Worm (Caenorhabditis elegans) whole organism, L1 larva: ENCODE results near the gene ZK682.7.

ENCODE experiments used
- C04F5.9 ChIP-seq: sonication (generic microtip); optimal IDR thresholded peaks from 2 replicates; lab custom pipeline; 2016; ENCODE audit warnings: missing genetic modification characterization, missing compliant biosample characterization
- C16A3.4 ChIP-seq: fragments of 150-350 bp; optimal IDR thresholded peaks from 2 replicates; lab custom pipeline; 2014; ENCODE audit warnings: missing biosample characterization, missing genetic modification characterization
- C34B4.2 ChIP-seq: sonication (generic microtip); optimal IDR thresholded peaks from 2 replicates; lab custom pipeline; 2017; ENCODE audit warnings: mild to moderate bottlenecking, missing genetic modification characterization, missing compliant biosample characterization
- aha-1 ChIP-seq: fragments of 150-350 bp; optimal IDR thresholded peaks from 2 replicates; lab custom pipeline; 2014; ENCODE audit warnings: missing biosample characterization, missing genetic modification characterization
- aly-2 ChIP-seq: fragments of 150-350 bp; optimal IDR thresholded peaks from 2 replicates; lab custom pipeline; 2014; ENCODE audit warnings: missing biosample characterization, missing genetic modification characterization
- ama-1 ChIP-seq: fragments of 150-350 bp; optimal IDR thresholded peaks from 2 replicates; lab custom pipeline; 2014
- ceh-63 ChIP-seq: fragments of 200-800 bp; sonication (Bioruptor generic); optimal IDR thresholded peaks from 2 replicates; lab custom pipeline; 2018; ENCODE audit warnings: mild to moderate bottlenecking, missing genetic modification characterization, missing compliant biosample characterization
- ceh-8 ChIP-seq: fragments of 200-800 bp; sonication (Bioruptor generic); optimal IDR thresholded peaks from 2 replicates; lab custom pipeline; 2018; ENCODE audit warnings: mild to moderate bottlenecking, missing genetic modification characterization, moderate library complexity, missing compliant biosample characterization
- ceh-88 ChIP-seq: fragments of 200-800 bp; sonication (Bioruptor generic); IDR thresholded peaks from 2 replicates; pipeline ENCODE4 v1.3.6; 2022; ENCODE audit warnings: missing genetic modification characterization, missing compliant biosample characterization
- ces-1 ChIP-seq: fragments of 150-350 bp; optimal IDR thresholded peaks from 2 replicates; lab custom pipeline; 2014; ENCODE audit warnings: missing biosample characterization, missing genetic modification reagents, missing genetic modification characterization
- dpl-1 ChIP-seq, 3 experiments: fragments of 150-350 bp in 2 of 3; sonication (generic microtip) in 1 of 3; optimal IDR thresholded peaks; 2 replicates each; lab custom pipeline; 2014 to 2017; ENCODE audit warnings: missing biosample characterization in 3 of 3, missing genetic modification characterization in 3 of 3, missing genetic modification reagents in 3 of 3
- dsc-1 ChIP-seq: sonication (generic microtip); optimal IDR thresholded peaks from 2 replicates; lab custom pipeline; 2016; ENCODE audit warnings: mild to moderate bottlenecking, missing genetic modification characterization, missing compliant biosample characterization
- efl-3 ChIP-seq: fragments of 200-800 bp; sonication (Bioruptor generic); optimal IDR thresholded peaks from 2 replicates; lab custom pipeline; 2018; ENCODE audit warnings: mild to moderate bottlenecking, missing genetic modification characterization, missing compliant biosample characterization
- egl-13 ChIP-seq: sonication (generic microtip); optimal IDR thresholded peaks from 2 replicates; lab custom pipeline; 2016; ENCODE audit warnings: missing genotype, missing genetic modification reagents, missing genetic modification characterization, missing compliant biosample characterization
- elt-2 ChIP-seq: sonication (generic microtip); optimal IDR thresholded peaks from 2 replicates; lab custom pipeline; 2016; ENCODE audit warnings: missing genetic modification characterization, mild to moderate bottlenecking, inconsistent platforms, missing compliant biosample characterization, missing genetic modification reagents
- ets-5 ChIP-seq: fragments of 200-800 bp; sonication (Bioruptor generic); IDR thresholded peaks from 2 replicates; pipeline ENCODE4 v1.3.6; 2022; ENCODE audit warnings: missing genetic modification characterization, missing compliant biosample characterization
- fkh-4 ChIP-seq: sonication (generic microtip); optimal IDR thresholded peaks from 2 replicates; lab custom pipeline; 2016; ENCODE audit warnings: missing compliant biosample characterization, missing genetic modification characterization, borderline replicate concordance
- grh-1 ChIP-seq: fragments of 200-800 bp; sonication (Bioruptor generic); IDR thresholded peaks from 2 replicates; pipeline ENCODE4 v1.3.6; 2022; ENCODE audit warnings: missing genetic modification reagents, missing genetic modification characterization, missing compliant biosample characterization
- isw-1 ChIP-seq: fragments of 200-800 bp; sonication (Bioruptor generic); IDR thresholded peaks from 2 replicates; pipeline ENCODE4 v1.3.6; 2022; ENCODE audit warnings: missing genetic modification characterization, missing compliant biosample characterization
- lin-13 ChIP-seq: fragments of 150-350 bp; optimal IDR thresholded peaks from 2 replicates; lab custom pipeline; 2014; ENCODE audit warnings: missing biosample characterization, missing genetic modification reagents, missing genetic modification characterization
- lin-14 ChIP-seq: fragments of 200-800 bp; sonication (Bioruptor generic); optimal IDR thresholded peaks from 2 replicates; lab custom pipeline; 2018; ENCODE audit warnings: mild to moderate bottlenecking, missing genetic modification characterization, moderate library complexity, missing compliant biosample characterization
- lin-15B ChIP-seq: fragments of 150-350 bp; sonication (generic microtip); optimal IDR thresholded peaks from 3 replicates; lab custom pipeline; 2014; ENCODE audit warnings: missing biosample characterization, missing genetic modification characterization
- lin-35 ChIP-seq, 2 experiments: fragments of 150-350 bp; optimal IDR thresholded peaks; 2 replicates each; lab custom pipeline; 2014; ENCODE audit warnings: missing biosample characterization in 2 of 2, missing genetic modification characterization in 2 of 2, missing genetic modification reagents in 2 of 2
- lin-39 ChIP-seq: fragments of 150-350 bp; optimal IDR thresholded peaks from 2 replicates; lab custom pipeline; 2014; ENCODE audit warnings: missing biosample characterization, missing genetic modification reagents, missing genetic modification characterization
- lir-3 ChIP-seq: sonication (generic microtip); optimal IDR thresholded peaks from 2 replicates; lab custom pipeline; 2016; ENCODE audit warnings: mild to moderate bottlenecking, missing genetic modification characterization, moderate library complexity, missing compliant biosample characterization; ENCODE audit not compliant: poor library complexity
- lsy-2 ChIP-seq, 2 experiments: fragments of 150-350 bp; optimal IDR thresholded peaks; 2 replicates each; lab custom pipeline; 2014; ENCODE audit warnings: missing biosample characterization in 2 of 2, missing genetic modification characterization in 2 of 2
- mab-9 ChIP-seq: fragments of 200-800 bp; sonication (Bioruptor generic); IDR thresholded peaks from 2 replicates; pipeline ENCODE4 v1.3.6; 2022; ENCODE audit warnings: missing genetic modification reagents, missing genetic modification characterization, missing compliant biosample characterization
- mef-2 ChIP-seq: fragments of 150-350 bp; optimal IDR thresholded peaks from 2 replicates; lab custom pipeline; 2014; ENCODE audit warnings: missing biosample characterization, missing genetic modification characterization
- nhr-19 ChIP-seq: fragments of 200-800 bp; sonication (Bioruptor generic); conservative IDR thresholded peaks from 2 replicates; pipeline ENCODE4 v1.3.6; 2022; ENCODE audit warnings: missing genetic modification characterization, missing compliant biosample characterization
- nhr-20 ChIP-seq: sonication (generic microtip); optimal IDR thresholded peaks from 2 replicates; lab custom pipeline; 2016; ENCODE audit warnings: mild to moderate bottlenecking, missing genetic modification characterization, missing compliant biosample characterization
- nhr-237 ChIP-seq: fragments of 150-350 bp; optimal IDR thresholded peaks from 2 replicates; lab custom pipeline; 2014; ENCODE audit warnings: missing biosample characterization, missing genetic modification characterization
- nhr-28 ChIP-seq: fragments of 150-350 bp; optimal IDR thresholded peaks from 2 replicates; lab custom pipeline; 2014; ENCODE audit warnings: missing biosample characterization, missing genetic modification characterization
- nhr-47 ChIP-seq: sonication (generic microtip); optimal IDR thresholded peaks from 2 replicates; lab custom pipeline; 2016; ENCODE audit warnings: mild to moderate bottlenecking, missing genetic modification characterization, moderate library complexity, missing compliant biosample characterization
- nhr-71 ChIP-seq: sonication (generic microtip); optimal IDR thresholded peaks from 2 replicates; lab custom pipeline; 2016; ENCODE audit warnings: mild to moderate bottlenecking, missing genetic modification characterization, moderate library complexity, missing compliant biosample characterization
- nhr-77 ChIP-seq: fragments of 150-350 bp; optimal IDR thresholded peaks from 2 replicates; lab custom pipeline; 2014; ENCODE audit warnings: missing biosample characterization, missing genetic modification characterization
- nhr-84 ChIP-seq: sonication (generic microtip); optimal IDR thresholded peaks from 2 replicates; lab custom pipeline; 2017; ENCODE audit warnings: missing biosample characterization, missing genetic modification characterization
- nhr-85 ChIP-seq: sonication (generic microtip); peaks from one replicate; lab custom pipeline; 2016; ENCODE audit warnings: missing genetic modification characterization, inconsistent platforms, missing compliant biosample characterization
- pax-3 ChIP-seq: fragments of 200-800 bp; sonication (Bioruptor generic); optimal IDR thresholded peaks from 2 replicates; lab custom pipeline; 2018; ENCODE audit warnings: mild to moderate bottlenecking, missing genetic modification characterization, moderate library complexity, missing compliant biosample characterization
- rnt-1 ChIP-seq: sonication (generic microtip); optimal IDR thresholded peaks from 2 replicates; lab custom pipeline; 2016; ENCODE audit warnings: mild to moderate bottlenecking, missing genetic modification characterization, moderate library complexity, missing compliant biosample characterization
- snu-23 ChIP-seq: sonication (generic microtip); optimal IDR thresholded peaks from 2 replicates; lab custom pipeline; 2016; ENCODE audit warnings: missing genetic modification characterization, missing compliant biosample characterization
- sox-4 ChIP-seq: sonication (generic microtip); optimal IDR thresholded peaks from 2 replicates; lab custom pipeline; 2016; ENCODE audit warnings: missing genetic modification characterization, missing compliant biosample characterization
- sptf-1 ChIP-seq: fragments of 150-350 bp; optimal IDR thresholded peaks from 2 replicates; lab custom pipeline; 2014; ENCODE audit warnings: missing biosample characterization, missing genetic modification characterization
- swsn-7 ChIP-seq: sonication (generic microtip); optimal IDR thresholded peaks from 2 replicates; lab custom pipeline; 2016; ENCODE audit warnings: missing genetic modification characterization, missing compliant biosample characterization
- tlp-1 ChIP-seq: fragments of 150-350 bp; optimal IDR thresholded peaks from 2 replicates; lab custom pipeline; 2014; ENCODE audit warnings: missing biosample characterization, missing genetic modification characterization
- unc-30 ChIP-seq: sonication (generic microtip); optimal IDR thresholded peaks from 2 replicates; lab custom pipeline; 2017; ENCODE audit warnings: missing biosample characterization, missing genetic modification characterization
- unc-86 ChIP-seq: sonication (generic microtip); optimal IDR thresholded peaks from 2 replicates; lab custom pipeline; 2016; ENCODE audit warnings: missing genetic modification characterization, missing compliant biosample characterization
- unc-98 ChIP-seq: fragments of 200-800 bp; sonication (Bioruptor generic); IDR thresholded peaks from 2 replicates; pipeline ENCODE4 v1.3.6; 2022; ENCODE audit warnings: missing genetic modification characterization, missing compliant biosample characterization
- vab-15 ChIP-seq: sonication (generic microtip); optimal IDR thresholded peaks from 2 replicates; lab custom pipeline; 2017; ENCODE audit warnings: missing genotype, mild to moderate bottlenecking, missing genetic modification characterization, missing compliant biosample characterization
- xbp-1 ChIP-seq: sonication (generic microtip); optimal IDR thresholded peaks from 2 replicates; lab custom pipeline; 2016; ENCODE audit warnings: missing genetic modification characterization, missing compliant biosample characterization
- ztf-11 ChIP-seq, 2 experiments: sonication (generic microtip); optimal IDR thresholded peaks; 2 replicates each; lab custom pipeline; 2016 to 2017; ENCODE audit warnings: missing genetic modification characterization in 2 of 2, missing biosample characterization in 1 of 2, missing compliant biosample characterization in 1 of 2
- ztf-4 ChIP-seq: fragments of 150-350 bp; optimal IDR thresholded peaks from 2 replicates; lab custom pipeline; 2014; ENCODE audit warnings: missing biosample characterization, missing genetic modification characterization

Gene ZK682.7

ce11 chrV:9243171-9243996, 48.6 kb downstream of the ZK682.7 start, which contains the start of gene glo-4:
glo-4 (minus strand) TSS chrV:9243221.
- TF ChIP-seq nhr-19 (peak; percentile 77), lin-39 (tag; lab: Kevin White, UChicago) (peak; percentile 34), dpl-1 (GFP tag; optimal IDR thresholded peaks at IDR 0.05; lab: Kevin White, UChicago) (peak; percentile 74 to 87 (median 83)), mab-9 (GFP tag; lab: Robert Waterston, UW) (peak; percentile 58; the same call in 1 of the 2 replicates), nhr-71 (tag; lab: Kevin White, UChicago) (peak; percentile 92), efl-3 (GFP tag; lab: Kevin White, UChicago) (no peak), unc-98 (GFP tag; lab: Robert Waterston, UW) (no peak), isw-1 (GFP tag; lab: Robert Waterston, UW) (peak; percentile 66), ceh-8 (GFP tag; lab: Kevin White, UChicago) (peak; percentile 66), aly-2 (tag; lab: Kevin White, UChicago) (peak; percentile 58), swsn-7 (tag; lab: Kevin White, UChicago) (peak; percentile 91), ceh-88 (GFP tag; lab: Robert Waterston, UW) (no peak), lin-15B (tag; lab: Kevin White, UChicago) (peak; percentile 54), ztf-11 (tag; optimal IDR thresholded peaks at IDR 0.05; lab: Kevin White, UChicago) (peak in 1 of 2 experiments; percentile 38), ces-1 (GFP tag; lab: Kevin White, UChicago) (no peak), vab-15 (no peak), pax-3 (tag; lab: Kevin White, UChicago) (no peak), aha-1 (tag; lab: Kevin White, UChicago) (no peak), nhr-84 (no peak), nhr-47 (peak; percentile 85), sox-4 (tag; lab: Kevin White, UChicago) (no peak), mef-2 (tag; lab: Kevin White, UChicago) (peak; percentile 42), fkh-4 (tag; lab: Kevin White, UChicago) (no peak), C16A3.4 (tag; lab: Kevin White, UChicago) (peak; percentile 67), ama-1 (lab: Kevin White, UChicago) (peak; percentile 46), ets-5 (GFP tag; lab: Robert Waterston, UW) (no peak), elt-2 (tag; lab: Kevin White, UChicago) (peak; percentile 64), lin-35 (GFP tag; optimal IDR thresholded peaks at IDR 0.05; lab: Kevin White, UChicago) (peak; percentile 85 to 89), lsy-2 (tag; optimal IDR thresholded peaks at IDR 0.05; lab: Kevin White, UChicago) (peak; percentile 81 to 89), unc-86 (peak; percentile 83), C04F5.9 (tag; lab: Kevin White, UChicago) (peak; percentile 26), rnt-1 (tag; lab: Kevin White, UChicago) (peak; percentile 78), unc-30 (no peak), xbp-1 (tag; lab: Kevin White, UChicago) (peak; percentile 81), snu-23 (GFP tag; lab: Kevin White, UChicago) (peak; percentile 92), ztf-4 (peak; percentile 57), nhr-237 (no peak), nhr-28 (no peak), sptf-1 (tag; lab: Kevin White, UChicago) (no peak), C34B4.2 (tag; lab: Kevin White, UChicago) (no peak), tlp-1 (tag; lab: Kevin White, UChicago) (no peak), nhr-85 (peak; percentile 91), lir-3 (tag; lab: Kevin White, UChicago) (peak; percentile 28), lin-13 (GFP tag; lab: Kevin White, UChicago) (peak; percentile 49), nhr-20 (peak; percentile 90), ceh-63 (GFP tag; lab: Kevin White, UChicago) (no peak), grh-1 (GFP tag; lab: Robert Waterston, UW) (peak; percentile 57; the same call in 1 of the 2 replicates), dsc-1 (peak; percentile 67), nhr-77 (tag; lab: Kevin White, UChicago) (peak; percentile 75), lin-14 (peak; percentile 94), egl-13 (tag; lab: Kevin White, UChicago) (peak; percentile 52)
